Worm (Caenorhabditis elegans): ENCODE measurements around the gene F53F4.15.
A peak's percentile ranks its signal among the peaks of the same experiment; 100 is the strongest.

Gene F53F4.15

ce11 chrV:13658577-13658976, 37.8 kb downstream of the F53F4.15 start (continued):
- TF ChIP-seq efl-1 (optimal IDR thresholded peaks at IDR 0.05) (peak; percentile 43 to 65), efl-1 (GFP tag; optimal IDR thresholded peaks at IDR 0.05 in 1 of 2) (peak; percentile 64 to 95), nhr-84 (tag; optimal IDR thresholded peaks at IDR 0.05) (no peak), ztf-4 (tag; optimal IDR thresholded peaks at IDR 0.05) (peak; percentile 83), dsc-1 (tag; optimal IDR thresholded peaks at IDR 0.05) (peak; percentile 53), unc-30 (tag; optimal IDR thresholded peaks at IDR 0.05) (no peak), lir-3 (tag; optimal IDR thresholded peaks at IDR 0.05; ENCODE audit: poor library complexity) (peak; percentile 64), lin-13 (GFP tag; optimal IDR thresholded peaks at IDR 0.05) (peak; percentile 74), ama-1 (optimal IDR thresholded peaks at IDR 0.05) (no peak), ceh-90 (tag; optimal IDR thresholded peaks at IDR 0.05) (no peak), nhr-28 (tag; optimal IDR thresholded peaks at IDR 0.05) (no peak), nhr-237 (tag; optimal IDR thresholded peaks at IDR 0.05) (no peak), C16A3.4 (tag; optimal IDR thresholded peaks at IDR 0.05) (peak; percentile 65), elt-2 (tag; optimal IDR thresholded peaks at IDR 0.05) (peak; percentile 93), rnt-1 (tag; optimal IDR thresholded peaks at IDR 0.05) (peak; percentile 77), aly-2 (tag; optimal IDR thresholded peaks at IDR 0.05) (no peak), tbx-2 (tag; optimal IDR thresholded peaks at IDR 0.05) (peak; percentile 91), dpl-1 (GFP tag; optimal IDR thresholded peaks at IDR 0.05) (peak; percentile 59 to 83 (median 74)), vab-15 (tag; optimal IDR thresholded peaks at IDR 0.05) (no peak), nhr-20 (tag; optimal IDR thresholded peaks at IDR 0.05) (peak; percentile 98), lin-39 (tag; optimal IDR thresholded peaks at IDR 0.05) (no peak), nhr-71 (tag; optimal IDR thresholded peaks at IDR 0.05) (peak; percentile 98), ceh-82 (tag; optimal IDR thresholded peaks at IDR 0.05) (peak in 1 of 3 experiments; percentile 8), nhr-11 (tag; optimal IDR thresholded peaks at IDR 0.05) (no peak), nhr-85 (tag) (peak; percentile 99), snu-23 (GFP tag; optimal IDR thresholded peaks at IDR 0.05) (peak; percentile 95), blmp-1 (tag; optimal IDR thresholded peaks at IDR 0.05) (peak; percentile 97), egl-27 (tag; optimal IDR thresholded peaks at IDR 0.05) (no peak), ces-1 (GFP tag; optimal IDR thresholded peaks at IDR 0.05) (no peak), unc-130 (tag; optimal IDR thresholded peaks at IDR 0.05) (peak; percentile 72), nhr-76 (tag; optimal IDR thresholded peaks at IDR 0.05) (no peak), zag-1 (tag; optimal IDR thresholded peaks at IDR 0.05) (no peak), efl-3 (GFP tag; optimal IDR thresholded peaks at IDR 0.05) (no peak), pag-3 (tag; optimal IDR thresholded peaks at IDR 0.05; ENCODE audit: borderline replicate concordance, insufficient read depth) (peak; percentile 69), Y116A8C.19 (tag; optimal IDR thresholded peaks at IDR 0.05; ENCODE audit: borderline replicate concordance) (no peak), ceh-63 (GFP tag; optimal IDR thresholded peaks at IDR 0.05) (peak; percentile 5), mef-2 (tag; optimal IDR thresholded peaks at IDR 0.05) (no peak), aha-1 (tag; optimal IDR thresholded peaks at IDR 0.05) (peak; percentile 38)

ce11 chrV:13659219-13659618, 38.4 kb downstream of the F53F4.15 start:
- TF ChIP-seq unc-98 (GFP tag; IDR thresholded peaks at IDR 0.05) (no peak), nhr-90 (tag; optimal IDR thresholded peaks at IDR 0.05; ENCODE audit: poor library complexity) (peak; percentile 12), nhr-84 (tag; optimal IDR thresholded peaks at IDR 0.05) (no peak), snu-23 (GFP tag; optimal IDR thresholded peaks at IDR 0.05) (peak; percentile 18), elt-3 (tag; optimal IDR thresholded peaks at IDR 0.05) (peak in 4 of 6 experiments; percentile 36 to 61 (median 54)), unc-130 (tag; optimal IDR thresholded peaks at IDR 0.05) (peak; percentile 11), lin-35 (GFP tag; optimal IDR thresholded peaks at IDR 0.05) (peak in 1 of 2 experiments; percentile 54), elt-2 (tag; optimal IDR thresholded peaks at IDR 0.05) (peak; percentile 42), snpc-4 (tag; optimal IDR thresholded peaks at IDR 0.05) (no peak), lsy-2 (tag; optimal IDR thresholded peaks at IDR 0.05) (peak in 1 of 2 experiments; percentile 13), nhr-28 (tag; optimal IDR thresholded peaks at IDR 0.05) (no peak), nhr-19 (GFP tag; conservative IDR thresholded peaks at IDR 0.05) (peak; percentile 15; the same call in 1 of the 2 replicates), fos-1 (tag; optimal IDR thresholded peaks at IDR 0.05) (no peak), nhr-85 (tag) (no peak), blmp-1 (tag; optimal IDR thresholded peaks at IDR 0.05) (peak; percentile 83), mep-1 (tag; optimal IDR thresholded peaks at IDR 0.05) (peak; percentile 6), nhr-71 (tag; optimal IDR thresholded peaks at IDR 0.05) (no peak), mdl-1 (tag; optimal IDR thresholded peaks at IDR 0.05) (peak in 1 of 2 experiments; percentile 10), ceh-88 (GFP tag; IDR thresholded peaks at IDR 0.05) (no peak), unc-86 (tag; optimal IDR thresholded peaks at IDR 0.05) (no peak)

Measured in whole organism, L1 larva.